Worm (Caenorhabditis elegans) whole organism, L4 larva: ENCODE measurements around the gene hpr-17.

Experiments
- D1046.2 ChIP-seq: fragments of 200-800 bp; sonication (Bioruptor generic); IDR thresholded peaks from 2 replicates; pipeline ENCODE4 v1.3.6; 2022; ENCODE audit warnings: missing genetic modification characterization, missing compliant biosample characterization
- F26F4.8 ChIP-seq: fragments of 200-800 bp; sonication (Bioruptor generic); conservative IDR thresholded peaks from 2 replicates; pipeline ENCODE4 v1.3.6; 2022; ENCODE audit warnings: missing genetic modification characterization, missing compliant biosample characterization
- F37D6.2 ChIP-seq: sonication (generic microtip); optimal IDR thresholded peaks from 2 replicates; lab custom pipeline; 2016; ENCODE audit warnings: mild to moderate bottlenecking, missing genetic modification characterization, missing compliant biosample characterization
- F44E2.7 ChIP-seq: fragments of 200-800 bp; sonication (Bioruptor generic); IDR thresholded peaks from 2 replicates; pipeline ENCODE4 v2.1.2; 2022; ENCODE audit warnings: missing genetic modification characterization, missing compliant biosample characterization
- T20F7.1 ChIP-seq: fragments of 200-800 bp; sonication (Bioruptor generic); optimal IDR thresholded peaks from 2 replicates; lab custom pipeline; 2018; ENCODE audit warnings: mild to moderate bottlenecking, missing genetic modification characterization, missing compliant biosample characterization
- Y75B8A.6 ChIP-seq: fragments of 200-800 bp; sonication (Bioruptor generic); IDR thresholded peaks from 2 replicates; pipeline ENCODE4 v1.3.6; 2022; ENCODE audit warnings: missing genetic modification reagents, missing genetic modification characterization, missing compliant biosample characterization
- ZK546.5 ChIP-seq, 2 experiments: sonication (generic microtip); optimal IDR thresholded peaks; 2 replicates each; lab custom pipeline; 2017; ENCODE audit warnings: missing biosample characterization in 2 of 2, missing genetic modification characterization in 2 of 2
- aha-1 ChIP-seq: fragments of 150-350 bp; peaks from one replicate; lab custom pipeline; 2014; ENCODE audit warnings: missing biosample characterization, missing genetic modification characterization
- aly-2 ChIP-seq: sonication (generic microtip); optimal IDR thresholded peaks from 2 replicates; lab custom pipeline; 2018; ENCODE audit warnings: missing biosample characterization, missing genetic modification characterization
- attf-4 ChIP-seq: sonication (generic microtip); optimal IDR thresholded peaks from 3 replicates; lab custom pipeline; 2017; ENCODE audit warnings: missing biosample characterization, missing genetic modification characterization
- ceh-82 ChIP-seq: sonication (generic microtip); optimal IDR thresholded peaks from 2 replicates; lab custom pipeline; 2017; ENCODE audit warnings: missing biosample characterization, missing genetic modification characterization
- ctbp-1 ChIP-seq: fragments of 200-800 bp; sonication (Bioruptor generic); IDR thresholded peaks from 2 replicates; pipeline ENCODE4 v1.3.6; 2022; ENCODE audit warnings: missing genetic modification reagents, missing genetic modification characterization, missing compliant biosample characterization
- daf-12 ChIP-seq: fragments of 150-350 bp; optimal IDR thresholded peaks from 2 replicates; lab custom pipeline; 2014; ENCODE audit warnings: missing biosample characterization, missing genetic modification reagents, missing genetic modification characterization
- daf-19 ChIP-seq: fragments of 200-800 bp; sonication (Bioruptor generic); conservative IDR thresholded peaks from 2 replicates; pipeline ENCODE4 v1.3.6; 2022; ENCODE audit warnings: missing genetic modification characterization, missing compliant biosample characterization
- daf-8 ChIP-seq: fragments of 200-800 bp; sonication (Bioruptor generic); IDR thresholded peaks from 2 replicates; pipeline ENCODE4 v1.3.6; 2022; ENCODE audit warnings: missing genetic modification characterization, missing compliant biosample characterization
- dmd-8 ChIP-seq: fragments of 200-800 bp; sonication (Bioruptor generic); IDR thresholded peaks from 2 replicates; pipeline ENCODE4 v1.3.6; 2022; ENCODE audit warnings: missing genetic modification characterization, missing compliant biosample characterization
- dve-1 ChIP-seq: sonication (generic microtip); optimal IDR thresholded peaks from 2 replicates; lab custom pipeline; 2017; ENCODE audit warnings: antibody characterized with exemption, mild to moderate bottlenecking, missing genetic modification characterization, missing compliant biosample characterization; ENCODE audit not compliant: insufficient read depth
- egl-27 ChIP-seq: sonication (generic microtip); optimal IDR thresholded peaks from 3 replicates; lab custom pipeline; 2017; ENCODE audit warnings: missing biosample characterization, missing genetic modification reagents, missing genetic modification characterization
- egl-43 ChIP-seq: fragments of 200-800 bp; sonication (Bioruptor generic); IDR thresholded peaks from 2 replicates; pipeline ENCODE4 v1.3.6; 2022; ENCODE audit warnings: missing genetic modification reagents, missing genetic modification characterization, missing compliant biosample characterization
- fos-1 ChIP-seq: fragments of 150-350 bp; optimal IDR thresholded peaks from 2 replicates; lab custom pipeline; 2014; ENCODE audit warnings: missing biosample characterization, missing genetic modification characterization
- hif-1 ChIP-seq, 2 experiments: sonication (generic microtip); optimal IDR thresholded peaks; 2 replicates each; lab custom pipeline; 2016 to 2017; ENCODE audit warnings: missing compliant biosample characterization in 2 of 2, missing genetic modification characterization in 2 of 2, missing genetic modification reagents in 2 of 2, missing genotype in 2 of 2, mild to moderate bottlenecking in 1 of 2
- lim-7 ChIP-seq: fragments of 200-800 bp; sonication (Bioruptor generic); IDR thresholded peaks from 2 replicates; pipeline ENCODE4 v1.3.6; 2022; ENCODE audit warnings: missing genetic modification characterization, missing compliant biosample characterization
- lin-13 ChIP-seq: fragments of 150-350 bp; optimal IDR thresholded peaks from 2 replicates; lab custom pipeline; 2014; ENCODE audit warnings: missing biosample characterization, missing genetic modification reagents, missing genetic modification characterization
- lin-29 ChIP-seq: fragments of 200-800 bp; sonication (Bioruptor generic); IDR thresholded peaks from 2 replicates; pipeline ENCODE4 v1.3.6; 2022; ENCODE audit warnings: missing genetic modification reagents, missing genetic modification characterization, missing compliant biosample characterization
- lin-38 ChIP-seq: fragments of 200-800 bp; sonication (Bioruptor generic); IDR thresholded peaks from 2 replicates; pipeline ENCODE4 v1.3.6; 2022; ENCODE audit warnings: missing genetic modification reagents, missing genetic modification characterization, missing compliant biosample characterization
- lir-3 ChIP-seq: sonication (generic microtip); optimal IDR thresholded peaks from 2 replicates; lab custom pipeline; 2016; ENCODE audit warnings: mild to moderate bottlenecking, missing genetic modification characterization, missing compliant biosample characterization
- madf-5 ChIP-seq, 2 experiments: fragments of 200-800 bp; sonication (Bioruptor generic); IDR thresholded peaks; 2 replicates each; pipeline ENCODE4 v1.3.6; 2022; ENCODE audit warnings: missing compliant biosample characterization in 2 of 2, missing genetic modification characterization in 2 of 2
- madf-9 ChIP-seq: fragments of 200-800 bp; sonication (Bioruptor generic); conservative IDR thresholded peaks from 2 replicates; pipeline ENCODE4 v1.3.6; 2022; ENCODE audit warnings: missing genetic modification reagents, missing genetic modification characterization, missing compliant biosample characterization
- mdl-1 ChIP-seq, 2 experiments: fragments of 150-350 bp in 1 of 2; sonication (generic microtip) in 1 of 2; optimal IDR thresholded peaks; 2 replicates each; lab custom pipeline; 2014 to 2017; ENCODE audit warnings: missing biosample characterization in 2 of 2, missing genetic modification characterization in 2 of 2
- nhr-237 ChIP-seq: sonication (generic microtip); optimal IDR thresholded peaks from 2 replicates; lab custom pipeline; 2017; ENCODE audit warnings: missing biosample characterization, missing genetic modification characterization
- nhr-28 ChIP-seq: fragments of 150-350 bp; optimal IDR thresholded peaks from 2 replicates; lab custom pipeline; 2014; ENCODE audit warnings: missing biosample characterization, missing genetic modification characterization
- nhr-41 ChIP-seq: fragments of 200-800 bp; sonication (Bioruptor generic); IDR thresholded peaks from 2 replicates; pipeline ENCODE4 v1.3.6; 2022; ENCODE audit warnings: missing genetic modification reagents, missing genetic modification characterization, missing compliant biosample characterization
- nhr-6 ChIP-seq: fragments of 150-350 bp; optimal IDR thresholded peaks from 2 replicates; lab custom pipeline; 2014; ENCODE audit warnings: missing biosample characterization, missing genetic modification characterization
- nhr-76 ChIP-seq: fragments of 150-350 bp; optimal IDR thresholded peaks from 2 replicates; lab custom pipeline; 2014; ENCODE audit warnings: missing biosample characterization, missing genetic modification characterization
- nhr-77 ChIP-seq: fragments of 150-350 bp; optimal IDR thresholded peaks from 2 replicates; lab custom pipeline; 2014; ENCODE audit warnings: missing biosample characterization, missing genetic modification characterization
- pha-4 ChIP-seq, 2 experiments: fragments of 150-350 bp in 1 of 2; fragments of 200-800 bp in 1 of 2; sonication (Bioruptor generic) in 1 of 2; IDR thresholded peaks in 1 of 2; optimal IDR thresholded peaks in 1 of 2; 2 replicates each; pipeline versions ENCODE4 v1.3.6 to Lab custom; 2014 to 2022; ENCODE audit warnings: missing genetic modification characterization in 2 of 2, missing genetic modification reagents in 2 of 2, missing biosample characterization in 1 of 2, missing compliant biosample characterization in 1 of 2
- php-3 ChIP-seq: fragments of 200-800 bp; sonication (Bioruptor generic); IDR thresholded peaks from 2 replicates; pipeline ENCODE4 v1.3.6; 2022; ENCODE audit warnings: missing genetic modification reagents, missing genetic modification characterization, missing compliant biosample characterization
- pqm-1 ChIP-seq: sonication (generic microtip); optimal IDR thresholded peaks from 2 replicates; lab custom pipeline; 2017; ENCODE audit warnings: missing biosample characterization, missing genetic modification characterization
- rbr-2 ChIP-seq: sonication (generic microtip); optimal IDR thresholded peaks from 2 replicates; lab custom pipeline; 2016; ENCODE audit warnings: missing genotype, missing genetic modification characterization, missing compliant biosample characterization
- set-16 ChIP-seq: fragments of 200-800 bp; sonication (Bioruptor generic); IDR thresholded peaks from 2 replicates; pipeline ENCODE4 v1.3.6; 2022; ENCODE audit warnings: missing genetic modification reagents, missing genetic modification characterization, missing compliant biosample characterization
- snpc-1.2 ChIP-seq: fragments of 200-800 bp; sonication (Bioruptor generic); IDR thresholded peaks from 2 replicates; pipeline ENCODE4 v1.3.6; 2022; ENCODE audit warnings: missing genetic modification reagents, missing genetic modification characterization, missing compliant biosample characterization
- snpc-4 ChIP-seq: fragments of 150-350 bp; optimal IDR thresholded peaks from 2 replicates; lab custom pipeline; 2014; ENCODE audit warnings: missing biosample characterization, missing genetic modification characterization
- tra-1 ChIP-seq: fragments of 200-800 bp; sonication (Bioruptor generic); IDR thresholded peaks from 2 replicates; pipeline ENCODE4 v1.3.6; 2022; ENCODE audit warnings: missing genetic modification reagents, missing genetic modification characterization, missing compliant biosample characterization
- unc-62 ChIP-seq, 3 experiments: fragments of 150-350 bp in 1 of 3; sonication (generic microtip); optimal IDR thresholded peaks in 2 of 3; peaks in 1 of 3; 1 replicate in 1 of 3; 2 replicates in 2 of 3; lab custom pipeline; 2014 to 2017; ENCODE audit warnings: missing biosample characterization in 3 of 3, missing genetic modification characterization in 3 of 3, missing genetic modification reagents in 3 of 3, missing genotype in 1 of 3
- zip-11 ChIP-seq: fragments of 200-800 bp; sonication (Bioruptor generic); IDR thresholded peaks from 2 replicates; pipeline ENCODE4 v1.3.6; 2022; ENCODE audit warnings: missing genetic modification characterization, missing compliant biosample characterization

The hpr-17 gene

ce11 chrII:13156071-13156470 lies 776 bp downstream of the hpr-17 start:
- TF ChIP-seq attf-4 (tag; lab: Kevin White, UChicago) = no peak
- peak; percentile 69 for TF ChIP-seq lin-38
- no peak for TF ChIP-seq madf-9 (GFP tag; lab: Robert Waterston, UW)
- TF ChIP-seq daf-8 (GFP tag; lab: Robert Waterston, UW) = no peak
- TF ChIP-seq, all 104 proteins: peak for 1

- TF ChIP-seq nhr-6 (tag; lab: Kevin White, UChicago) (no peak), aly-2 (tag; lab: Kevin White, UChicago) (no peak), daf-12 (tag; lab: Kevin White, UChicago) (no peak), T20F7.1 (GFP tag; lab: Kevin White, UChicago) (no peak), php-3 (GFP tag; lab: Robert Waterston, UW) (no peak), fos-1 (no peak), ceh-82 (no peak), ZK546.5 (tag; optimal IDR thresholded peaks at IDR 0.05; lab: Kevin White, UChicago) (no peak), dmd-8 (no peak), set-16 (GFP tag; lab: Robert Waterston, UW) (no peak), F37D6.2 (tag; lab: Kevin White, UChicago) (no peak), rbr-2 (tag; lab: Kevin White, UChicago) (no peak)
Measured at ce11 chrII:13153299-13153698, 3.5 kb downstream of the hpr-17 start, which contains the start of gene spe-18. TSS of gene spe-18 (minus strand) at chrII:13153399.

- TF ChIP-seq pqm-1 (tag; lab: Kevin White, UChicago) (no peak), set-16 (GFP tag; lab: Robert Waterston, UW) (peak; percentile 81), aha-1 (tag; lab: Kevin White, UChicago) (peak; percentile 32)
Measured at ce11 chrII:13152409-13152808, 4.4 kb downstream of the hpr-17 start.

- no peak for TF ChIP-seq ZK546.5 (tag; optimal IDR thresholded peaks at IDR 0.05; lab: Kevin White, UChicago)
- no peak for TF ChIP-seq php-3 (GFP tag; lab: Robert Waterston, UW)
- no peak for TF ChIP-seq lim-7
- TF ChIP-seq nhr-76 (tag; lab: Kevin White, UChicago) = no peak
- TF ChIP-seq nhr-28 (tag; lab: Kevin White, UChicago) = peak; percentile 80
- TF ChIP-seq egl-43 (GFP tag; lab: Robert Waterston, UW) = no peak
- no peak for TF ChIP-seq F44E2.7 (GFP tag; lab: Robert Waterston, UW)
- no peak for TF ChIP-seq nhr-41 (GFP tag; lab: Robert Waterston, UW)
- no peak for TF ChIP-seq hif-1 (tag; optimal IDR thresholded peaks at IDR 0.05; lab: Kevin White, UChicago)
- no peak for TF ChIP-seq lin-29 (GFP tag; lab: Robert Waterston, UW)
- no peak for TF ChIP-seq dve-1 (tag; lab: Kevin White, UChicago)
- TF ChIP-seq snpc-4 (tag; lab: Kevin White, UChicago) = no peak
- TF ChIP-seq aly-2 (tag; lab: Kevin White, UChicago) = no peak
- no peak for TF ChIP-seq madf-5 (GFP tag; IDR thresholded peaks at IDR 0.05; lab: Robert Waterston, UW)
- no peak for TF ChIP-seq Y75B8A.6 (GFP tag; lab: Robert Waterston, UW)
- TF ChIP-seq pha-4 (GFP tag; IDR thresholded peaks at IDR 0.05; lab: Robert Waterston, UW) = no peak
- no peak for TF ChIP-seq pha-4 (tag; optimal IDR thresholded peaks at IDR 0.05; lab: Kevin White, UChicago)
- TF ChIP-seq set-16 (GFP tag; lab: Robert Waterston, UW) = no peak
- no peak for TF ChIP-seq lin-13 (GFP tag; lab: Kevin White, UChicago)
- TF ChIP-seq daf-12 (tag; lab: Kevin White, UChicago) = no peak
- no peak for TF ChIP-seq tra-1
- no peak for TF ChIP-seq F26F4.8 (GFP tag; lab: Robert Waterston, UW)
- TF ChIP-seq lir-3 (tag; lab: Kevin White, UChicago) = no peak
- TF ChIP-seq nhr-77 (tag; lab: Kevin White, UChicago) = no peak
- TF ChIP-seq fos-1 = no peak
- TF ChIP-seq snpc-1.2 = no peak
- no peak for TF ChIP-seq zip-11 (GFP tag; lab: Robert Waterston, UW)
- TF ChIP-seq mdl-1 (tag; optimal IDR thresholded peaks at IDR 0.05; lab: Kevin White, UChicago) = no peak
- TF ChIP-seq nhr-237 (tag; lab: Kevin White, UChicago) = no peak
- no peak for TF ChIP-seq egl-27 (tag; lab: Kevin White, UChicago)
- peak in 1 of 2 experiments; percentile 80 for TF ChIP-seq unc-62 (GFP tag; optimal IDR thresholded peaks at IDR 0.05 in 1 of 2; lab: Kevin White, UChicago)
- no peak for TF ChIP-seq unc-62 (tag; optimal IDR thresholded peaks at IDR 0.05; lab: Kevin White, UChicago)
- no peak for TF ChIP-seq daf-19 (GFP tag; lab: Robert Waterston, UW)
- TF ChIP-seq ctbp-1 (GFP tag; lab: Robert Waterston, UW) = no peak
- no peak for TF ChIP-seq D1046.2 (GFP tag; lab: Robert Waterston, UW)
- TF ChIP-seq aha-1 (tag; lab: Kevin White, UChicago) = peak; percentile 84
Measured at ce11 chrII:13149965-13150364, 6.9 kb downstream of the hpr-17 start.
